Fruit fly (Drosophila melanogaster): ENCODE results near the gene muc.

muc gene

dm6 chr2L:7424907-7425689, 1.6 kb upstream of the muc start (continued):
- TF ChIP-seq hbn (GFP tag; IDR thresholded peaks at IDR 0.05; ENCODE audit: partially characterized antibody) (no peak), CG4617 (GFP tag; optimal IDR thresholded peaks at IDR 0.05; ENCODE audit: borderline replicate concordance) (no peak), Hey (tag; optimal IDR thresholded peaks at IDR 0.05) (no peak), CG13624 (GFP tag; optimal IDR thresholded peaks at IDR 0.05) (peak; percentile 83), corto (GFP tag; optimal IDR thresholded peaks at IDR 0.05) (peak; percentile 15), CG30431 (GFP tag; optimal IDR thresholded peaks at IDR 0.05) (no peak), Bgb (GFP tag; IDR thresholded peaks at IDR 0.05; ENCODE audit: partially characterized antibody) (no peak), CG8089 (GFP tag; optimal IDR thresholded peaks at IDR 0.05) (no peak), z (GFP tag; IDR thresholded peaks at IDR 0.05) (no peak), Dll (GFP tag; IDR thresholded peaks at IDR 0.05; ENCODE audit: partially characterized antibody) (no peak), Bteb2 (GFP tag; optimal IDR thresholded peaks at IDR 0.05) (peak; percentile 40), slou (GFP tag; optimal IDR thresholded peaks at IDR 0.05) (peak; percentile 12), Hr78 (GFP tag; optimal IDR thresholded peaks at IDR 0.05) (peak in 1 of 2 experiments; percentile 31), CG10565 (GFP tag; optimal IDR thresholded peaks at IDR 0.05) (no peak), sens-2 (GFP tag; IDR thresholded peaks at IDR 0.05) (no peak), pum (GFP tag; optimal IDR thresholded peaks at IDR 0.05) (no peak), Lhr (GFP tag; optimal IDR thresholded peaks at IDR 0.05) (no peak), emc (GFP tag; optimal IDR thresholded peaks at IDR 0.05) (peak; percentile 57), zfh1 (GFP tag; IDR thresholded peaks at IDR 0.05) (0 out of 3 replicates have a peak, but pooled peaks have one; percentile 9), tap (tag; optimal IDR thresholded peaks at IDR 0.05) (no peak), MESR4 (GFP tag; optimal IDR thresholded peaks at IDR 0.05) (no peak), sc (optimal IDR thresholded peaks at IDR 0.05) (no peak), sc (GFP tag; optimal IDR thresholded peaks at IDR 0.05) (no peak), MBD-R2 (GFP tag; IDR thresholded peaks at IDR 0.05) (peak; percentile 62; the same call in 1 of the 2 replicates), ase (GFP tag; IDR thresholded peaks at IDR 0.05) (0 out of 3 replicates have a peak, but pooled peaks have one; percentile 8), CG11247 (GFP tag; IDR thresholded peaks at IDR 0.05) (peak; percentile 76), BtbVII (GFP tag; optimal IDR thresholded peaks at IDR 0.05) (peak; percentile 56), gce (GFP tag; IDR thresholded peaks at IDR 0.05) (no peak), salm (tag; optimal IDR thresholded peaks at IDR 0.05) (no peak), exex (tag; optimal IDR thresholded peaks at IDR 0.05) (no peak), CG18476 (GFP tag; optimal IDR thresholded peaks at IDR 0.05) (no peak), inv (GFP tag; IDR thresholded peaks at IDR 0.05; ENCODE audit: partially characterized antibody) (no peak), Hand (GFP tag; optimal IDR thresholded peaks at IDR 0.05) (peak; percentile 54), slbo (GFP tag; IDR thresholded peaks at IDR 0.05) (peak; percentile 95), fd3F (GFP tag; optimal IDR thresholded peaks at IDR 0.05) (peak; percentile 51), Meics (GFP tag; optimal IDR thresholded peaks at IDR 0.05) (peak; percentile 81), Asciz (GFP tag; optimal IDR thresholded peaks at IDR 0.05) (no peak), sima (GFP tag; optimal IDR thresholded peaks at IDR 0.05) (no peak), HLH54F (GFP tag; optimal IDR thresholded peaks at IDR 0.05) (peak; percentile 86), en (GFP tag; optimal IDR thresholded peaks at IDR 0.05) (no peak), tx (GFP tag; optimal IDR thresholded peaks at IDR 0.05) (peak; percentile 65), Eip74EF (GFP tag; optimal IDR thresholded peaks at IDR 0.05) (no peak), ara (GFP tag; IDR thresholded peaks at IDR 0.05) (no peak), CG2712 (tag; optimal IDR thresholded peaks at IDR 0.05) (peak; percentile 30), pan (optimal IDR thresholded peaks at IDR 0.05) (no peak), pan (GFP tag; optimal IDR thresholded peaks at IDR 0.05 in 1 of 2, IDR thresholded peaks at IDR 0.05 in 1 of 2) (peak in 1 of 2 experiments; percentile 51), jumu (GFP tag; optimal IDR thresholded peaks at IDR 0.05) (peak; percentile 42), bowl (GFP tag; IDR thresholded peaks at IDR 0.05) (no peak), Aef1 (GFP tag; IDR thresholded peaks at IDR 0.05) (peak; percentile 70)

All from whole organism, embryonic.